Worm (Caenorhabditis elegans): ENCODE data around the gene F20G2.2.

The F20G2.2 gene

DNA sequence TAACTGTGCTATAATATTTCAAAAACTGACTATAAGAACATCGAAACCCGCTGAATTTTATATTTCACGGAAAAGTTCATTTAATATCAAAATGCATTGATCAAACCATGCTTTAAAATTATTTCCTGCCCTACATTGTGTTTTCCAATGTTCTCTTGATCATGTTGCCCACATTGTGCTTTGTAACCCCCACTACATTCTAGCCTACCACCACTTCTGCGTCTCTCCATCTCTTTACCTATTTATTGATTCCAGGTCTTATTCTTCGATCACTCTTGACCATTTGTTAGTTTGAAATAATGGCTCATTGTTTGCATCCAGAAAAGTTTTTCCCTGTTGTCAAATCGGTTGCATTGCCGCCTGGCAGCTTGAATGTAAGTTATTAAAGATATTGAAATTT, 26.0 kb upstream of the F20G2.2 start, which contains the start of gene decr-1.1 (continued):
- TF ChIP-seq efl-3 (GFP tag; optimal IDR thresholded peaks at IDR 0.05) = no peak
- no peak for TF ChIP-seq lin-13 (GFP tag; optimal IDR thresholded peaks at IDR 0.05)
- TF ChIP-seq ztf-4 (tag; optimal IDR thresholded peaks at IDR 0.05) = no peak
- TF ChIP-seq fkh-8 (tag; optimal IDR thresholded peaks at IDR 0.05) = no peak
- peak; percentile 75 for TF ChIP-seq nhr-20 (tag; optimal IDR thresholded peaks at IDR 0.05)
- no peak for TF ChIP-seq Y116A8C.19 (tag; optimal IDR thresholded peaks at IDR 0.05; ENCODE audit: borderline replicate concordance)
- no peak for TF ChIP-seq egl-13 (tag; optimal IDR thresholded peaks at IDR 0.05)
- TF ChIP-seq unc-62 (GFP tag; optimal IDR thresholded peaks at IDR 0.05) = no peak
- no peak for TF ChIP-seq unc-86 (tag; optimal IDR thresholded peaks at IDR 0.05)
- no peak for TF ChIP-seq C34B4.2 (tag; optimal IDR thresholded peaks at IDR 0.05)

DNA sequence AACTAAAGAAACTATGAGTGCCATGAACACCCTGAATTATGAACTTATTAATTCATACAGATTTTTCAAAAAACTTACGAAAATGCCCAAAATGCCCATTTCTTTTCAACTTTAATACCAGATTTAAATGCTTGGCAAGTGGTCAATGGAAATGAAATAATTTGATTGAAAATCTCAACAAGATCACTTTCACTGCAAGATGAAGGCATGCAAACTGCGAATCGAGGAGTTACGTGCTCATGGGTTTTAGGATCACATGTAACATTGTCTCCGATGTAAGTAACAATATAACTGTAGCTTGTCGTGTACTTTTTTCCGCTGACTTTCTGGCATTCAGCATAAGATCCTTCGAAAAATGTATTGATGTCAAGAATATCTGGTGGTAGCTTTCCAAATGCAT, 24.7 kb upstream of the F20G2.2 start:
- TF ChIP-seq grh-1 (GFP tag; IDR thresholded peaks at IDR 0.05) (no peak), elt-2 (tag; optimal IDR thresholded peaks at IDR 0.05) (no peak), hlh-4 (tag; optimal IDR thresholded peaks at IDR 0.05) (no peak), lin-14 (GFP tag; optimal IDR thresholded peaks at IDR 0.05) (no peak), fos-1 (tag; optimal IDR thresholded peaks at IDR 0.05) (no peak), unc-62 (GFP tag; optimal IDR thresholded peaks at IDR 0.05) (no peak), efl-1 (optimal IDR thresholded peaks at IDR 0.05) (no peak), efl-1 (GFP tag; optimal IDR thresholded peaks at IDR 0.05 in 1 of 2) (peak in 1 of 2 experiments; percentile 84)

DNA sequence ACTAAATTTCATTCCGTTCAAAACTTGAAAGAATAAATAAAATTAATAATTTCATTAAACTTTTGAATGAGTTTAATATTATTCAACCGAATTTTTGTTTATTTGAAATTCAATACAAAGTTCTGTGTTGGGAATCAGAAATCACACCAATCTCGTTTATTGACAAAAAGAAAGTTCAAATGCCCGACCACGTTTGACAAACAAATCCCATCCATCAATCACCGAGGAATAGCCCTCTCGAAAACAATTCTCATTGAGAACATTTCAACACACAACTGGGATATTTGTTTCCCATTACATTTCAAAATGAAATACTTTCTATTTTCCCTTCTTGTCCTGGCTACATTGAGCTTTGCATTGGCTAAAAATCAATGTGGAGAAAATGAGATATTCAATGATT, 21.6 kb upstream of the F20G2.2 start, which contains the start of gene F53C11.9:
TSS of gene F53C11.9 (plus strand) at position 159 of the 400 bp plus-strand sequence.
- peak; percentile 25 for TF ChIP-seq rnt-1 (tag; optimal IDR thresholded peaks at IDR 0.05)
- TF ChIP-seq irx-1 (tag; optimal IDR thresholded peaks at IDR 0.05) = no peak
- peak; percentile 32 for TF ChIP-seq blmp-1 (tag; optimal IDR thresholded peaks at IDR 0.05)

DNA sequence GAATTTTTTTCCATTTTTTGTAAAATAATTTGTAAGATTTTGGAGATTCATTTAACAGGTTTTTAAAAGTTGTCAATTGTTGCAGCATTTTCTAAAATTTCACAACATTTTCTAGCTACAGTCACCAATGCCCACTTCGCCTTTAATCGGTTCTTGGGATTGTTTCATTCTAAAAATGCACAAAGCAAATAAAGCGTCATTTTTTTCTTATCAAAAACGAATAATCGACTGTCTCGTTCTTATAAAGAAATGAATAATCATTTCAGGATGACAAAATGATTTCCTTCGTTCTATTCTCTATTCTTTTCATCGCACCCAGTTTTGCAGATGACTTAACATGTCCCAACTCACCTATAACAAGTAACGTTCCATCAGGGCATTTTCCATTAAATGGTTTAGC, 19.3 kb upstream of the F20G2.2 start, which contains the start of gene F53C11.1:
TSS of gene F53C11.1 (plus strand) at position 268 of the 400 bp plus-strand sequence.
- TF ChIP-seq ceh-88 (GFP tag; IDR thresholded peaks at IDR 0.05) (no peak), mep-1 (tag; optimal IDR thresholded peaks at IDR 0.05) (no peak), elt-2 (tag; optimal IDR thresholded peaks at IDR 0.05) (peak; percentile 18), egl-13 (tag; optimal IDR thresholded peaks at IDR 0.05) (no peak), sox-4 (tag; optimal IDR thresholded peaks at IDR 0.05) (no peak), nhr-237 (tag; optimal IDR thresholded peaks at IDR 0.05) (no peak)

DNA sequence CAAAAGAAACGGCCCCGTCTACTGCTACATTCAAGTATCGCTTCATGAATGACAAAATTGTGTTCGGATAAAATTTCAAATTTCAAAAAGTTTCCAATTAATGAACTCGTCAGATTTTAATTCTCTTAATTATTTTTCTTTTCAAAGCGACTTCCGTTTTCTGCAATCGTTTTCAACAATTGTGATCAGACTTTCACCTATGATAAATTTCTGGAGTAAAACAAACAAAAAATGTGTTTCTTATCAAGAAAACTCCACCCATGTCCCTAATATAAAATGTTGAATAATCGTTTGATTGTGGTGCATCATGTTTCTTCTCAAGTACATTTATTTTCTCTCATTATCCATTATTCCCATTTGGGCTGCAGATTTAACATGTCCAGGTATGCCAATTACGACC, 15.0 kb upstream of the F20G2.2 start, which contains the start of gene F20G2.5:
TSS of gene F20G2.5 (plus strand) at position 301 of the 400 bp plus-strand sequence.
- TF ChIP-seq lsy-2 (tag; optimal IDR thresholded peaks at IDR 0.05) (no peak), unc-86 (tag; optimal IDR thresholded peaks at IDR 0.05) (no peak), elt-2 (tag; optimal IDR thresholded peaks at IDR 0.05) (peak; percentile 22)

DNA sequence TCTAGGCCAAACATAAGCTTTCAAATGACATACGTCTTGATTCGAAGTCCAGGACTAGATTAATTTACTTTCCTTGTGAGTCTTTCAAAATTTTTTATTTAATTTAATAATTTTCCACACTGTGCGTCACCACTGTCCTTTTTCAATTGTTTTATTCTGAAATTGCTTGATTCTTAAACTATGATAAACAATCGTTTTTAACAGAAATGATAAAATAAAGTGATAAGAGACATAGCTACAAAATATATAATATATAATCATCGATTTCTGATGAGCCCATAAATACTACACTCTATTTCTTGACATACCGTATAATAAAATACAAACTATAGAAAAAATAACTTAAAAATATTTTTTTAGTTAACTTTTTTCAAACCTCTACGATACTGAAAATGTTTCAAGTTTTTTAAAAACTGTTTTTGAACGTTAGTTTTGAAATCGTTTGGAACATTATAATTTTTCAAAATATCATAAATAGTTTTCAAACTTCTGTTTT, 12.8 kb upstream of the F20G2.2 start, which contains the start of gene nas-24:
TSS of gene nas-24 (plus strand) at position 446 of the 496 bp plus-strand sequence.
- no peak for TF ChIP-seq blmp-1 (tag; optimal IDR thresholded peaks at IDR 0.05)
- TF ChIP-seq fos-1 (tag; optimal IDR thresholded peaks at IDR 0.05) = no peak
- no peak for TF ChIP-seq fkh-8 (tag; optimal IDR thresholded peaks at IDR 0.05)
- no peak for TF ChIP-seq sup-37 (GFP tag; optimal IDR thresholded peaks at IDR 0.05)
- no peak for TF ChIP-seq tbx-2 (tag; optimal IDR thresholded peaks at IDR 0.05)
- peak; percentile 23 for TF ChIP-seq elt-2 (tag; optimal IDR thresholded peaks at IDR 0.05)
- no peak for TF ChIP-seq nhr-84 (tag; optimal IDR thresholded peaks at IDR 0.05)
- TF ChIP-seq nhr-71 (tag; optimal IDR thresholded peaks at IDR 0.05) = no peak

DNA sequence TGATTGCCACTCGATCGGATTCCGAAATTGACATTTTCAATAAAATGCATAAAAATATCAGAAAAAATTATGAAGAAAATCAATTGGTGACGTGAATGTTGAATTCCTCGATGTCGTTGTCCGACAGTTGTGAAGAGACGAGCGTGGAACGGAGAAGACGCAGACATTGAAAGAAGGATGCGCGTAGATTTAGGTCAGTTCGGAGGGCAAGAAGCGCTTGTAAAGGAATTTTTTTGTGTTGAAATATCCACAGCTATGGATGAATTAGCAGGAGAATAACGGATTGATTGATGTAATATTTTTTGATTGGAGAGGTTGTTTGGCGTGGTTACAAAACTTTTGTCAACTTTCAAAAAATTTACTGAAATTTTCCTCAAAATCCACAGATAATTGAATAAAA, 12.2 kb upstream of the F20G2.2 start, which contains the start of gene F20G2.3:
TSS of gene F20G2.3 (minus strand) at position 101 of the 400 bp plus-strand sequence.
- TF ChIP-seq blmp-1 (tag; optimal IDR thresholded peaks at IDR 0.05) = peak; percentile 25
- no peak for TF ChIP-seq sup-37 (GFP tag; optimal IDR thresholded peaks at IDR 0.05)
- TF ChIP-seq tbx-2 (tag; optimal IDR thresholded peaks at IDR 0.05) = no peak
- no peak for TF ChIP-seq nhr-19 (GFP tag; conservative IDR thresholded peaks at IDR 0.05)
